Worm (Caenorhabditis elegans) whole organism, mixed stage, embryonic: ENCODE data around the gene ZK353.10.

Experiments used
- blmp-1 ChIP-seq: fragments of 150-350 bp; optimal IDR thresholded peaks from 2 replicates; lab custom pipeline; 2014; ENCODE audit warnings: missing biosample characterization, missing genetic modification characterization
- ceh-39 ChIP-seq: fragments of 150-350 bp; optimal IDR thresholded peaks from 2 replicates; lab custom pipeline; 2014; ENCODE audit warnings: missing biosample characterization, missing genetic modification characterization
- elt-3 ChIP-seq: fragments of 150-350 bp; optimal IDR thresholded peaks from 2 replicates; lab custom pipeline; 2014; ENCODE audit warnings: missing biosample characterization, missing genetic modification characterization
- ham-2 ChIP-seq: fragments of 200-800 bp; sonication (Bioruptor generic); optimal IDR thresholded peaks from 2 replicates; lab custom pipeline; 2018; ENCODE audit warnings: mild to moderate bottlenecking, missing genetic modification characterization, missing compliant biosample characterization
- nhr-12 ChIP-seq: fragments of 150-350 bp; optimal IDR thresholded peaks from 2 replicates; lab custom pipeline; 2014; ENCODE audit warnings: missing biosample characterization, missing genetic modification characterization
- nhr-237 ChIP-seq: fragments of 150-350 bp; optimal IDR thresholded peaks from 2 replicates; lab custom pipeline; 2014; ENCODE audit warnings: missing biosample characterization, missing genetic modification characterization
- pha-4 ChIP-seq: fragments of 150-350 bp; optimal IDR thresholded peaks from 2 replicates; lab custom pipeline; 2018; ENCODE audit warnings: missing biosample characterization, missing genetic modification reagents, missing genetic modification characterization
- sem-2 ChIP-seq: fragments of 200-800 bp; sonication (Bioruptor generic); optimal IDR thresholded peaks from 2 replicates; lab custom pipeline; 2018; ENCODE audit warnings: mild to moderate bottlenecking, missing genetic modification characterization, missing compliant biosample characterization
- snpc-4 ChIP-seq: fragments of 150-350 bp; optimal IDR thresholded peaks from 2 replicates; lab custom pipeline; 2014; ENCODE audit warnings: missing biosample characterization, missing genetic modification characterization
- tbx-8 ChIP-seq: fragments of 200-800 bp; sonication (Bioruptor generic); optimal IDR thresholded peaks from 2 replicates; lab custom pipeline; 2018; ENCODE audit warnings: mild to moderate bottlenecking, missing genetic modification characterization, moderate library complexity, missing compliant biosample characterization
- unc-120 ChIP-seq: sonication (generic microtip); optimal IDR thresholded peaks from 2 replicates; lab custom pipeline; 2017; ENCODE audit warnings: missing genetic modification characterization, missing compliant biosample characterization; ENCODE audit not compliant: poor library complexity, severe bottlenecking
- unc-62 ChIP-seq: fragments of 150-350 bp; optimal IDR thresholded peaks from 2 replicates; lab custom pipeline; 2014; ENCODE audit warnings: missing biosample characterization, missing genetic modification reagents, missing genetic modification characterization
- zip-8 ChIP-seq: fragments of 150-350 bp; optimal IDR thresholded peaks from 2 replicates; lab custom pipeline; 2014; ENCODE audit warnings: missing biosample characterization, missing genetic modification characterization
- ztf-11 ChIP-seq: fragments of 150-350 bp; optimal IDR thresholded peaks from 2 replicates; lab custom pipeline; 2014; ENCODE audit warnings: missing biosample characterization, missing genetic modification characterization

DNA sequence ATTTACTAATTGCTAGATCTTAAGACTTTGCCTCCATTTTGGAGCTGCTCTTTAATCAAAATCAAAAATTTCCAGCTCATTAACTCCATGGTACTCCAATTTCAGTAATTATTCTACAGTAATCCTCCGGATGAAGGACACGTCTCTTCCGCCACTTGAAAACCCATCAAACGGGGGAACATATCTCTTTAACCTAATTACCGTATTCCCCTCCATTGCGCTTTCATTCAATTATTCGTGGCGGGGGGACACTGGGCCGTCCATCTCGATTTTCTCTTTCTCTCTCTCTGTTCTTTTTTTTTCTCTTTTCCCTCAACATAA lies 22.6 kb upstream of the ZK353.10 start:
- TF ChIP-seq unc-62 (GFP tag; lab: Kevin White, UChicago) (no peak), zip-8 (tag; lab: Kevin White, UChicago) (no peak), nhr-12 (tag; lab: Kevin White, UChicago) (no peak), pha-4 (no peak), ham-2 (no peak), snpc-4 (tag; lab: Kevin White, UChicago) (no peak), blmp-1 (peak; percentile 37), ztf-11 (tag; lab: Kevin White, UChicago) (no peak), sem-2 (GFP tag; lab: Kevin White, UChicago) (no peak), nhr-237 (tag; lab: Kevin White, UChicago) (no peak), ceh-39 (tag; lab: Kevin White, UChicago) (no peak), unc-120 (tag; lab: Kevin White, UChicago) (no peak), tbx-8 (GFP tag; lab: Kevin White, UChicago) (no peak), elt-3 (no peak)
